Fruit fly (Drosophila melanogaster): ENCODE data around the gene Phlpp.
A peak's percentile ranks its signal among the peaks of the same experiment; 100 is the strongest.

dm6 chr2L:19045111-19045560 lies 13.8 kb upstream of the Phlpp start, which contains the start of the genes Ttc19 and Acn:
- TF ChIP-seq Oli (tag; optimal IDR thresholded peaks at IDR 0.05) (peak; percentile 66), CG13775 (GFP tag; optimal IDR thresholded peaks at IDR 0.05) (peak; percentile 91), pan (optimal IDR thresholded peaks at IDR 0.05) (no peak), pan (GFP tag; optimal IDR thresholded peaks at IDR 0.05 in 1 of 2, IDR thresholded peaks at IDR 0.05 in 1 of 2) (peak in 1 of 2 experiments; percentile 87), CG15696 (tag; optimal IDR thresholded peaks at IDR 0.05) (peak; percentile 79), Stat92E (GFP tag; optimal IDR thresholded peaks at IDR 0.05) (peak in 1 of 3 experiments; percentile 8), CrebB (tag; optimal IDR thresholded peaks at IDR 0.05) (peak; percentile 54), CG7271 (tag; optimal IDR thresholded peaks at IDR 0.05) (peak; percentile 74), Nf-YB (GFP tag; optimal IDR thresholded peaks at IDR 0.05) (peak; percentile 53), pum (GFP tag; optimal IDR thresholded peaks at IDR 0.05) (peak; percentile 91)

Measured in whole organism, embryonic.